Worm (Caenorhabditis elegans): ENCODE data around the gene C28A5.6.

- TF ChIP-seq snpc-4 (tag; optimal IDR thresholded peaks at IDR 0.05) (peak; percentile 57), tbx-2 (tag; optimal IDR thresholded peaks at IDR 0.05) (no peak), nhr-23 (tag; optimal IDR thresholded peaks at IDR 0.05) (no peak), fos-1 (tag; optimal IDR thresholded peaks at IDR 0.05) (no peak), elt-3 (tag; optimal IDR thresholded peaks at IDR 0.05) (peak in 2 of 3 experiments; percentile 68 to 80), mml-1 (tag; optimal IDR thresholded peaks at IDR 0.05) (no peak), nhr-77 (tag; optimal IDR thresholded peaks at IDR 0.05) (no peak), pha-4 (tag; optimal IDR thresholded peaks at IDR 0.05) (peak; percentile 64), ceh-9 (tag; optimal IDR thresholded peaks at IDR 0.05) (no peak), zag-1 (tag; optimal IDR thresholded peaks at IDR 0.05) (no peak), elt-2 (tag; optimal IDR thresholded peaks at IDR 0.05) (peak; percentile 89)
Measured at ce11 chrIII:4413099-4413498, 16.2 kb downstream of the C28A5.6 start, which contains the start of gene mpc-1.
